Fruit fly (Drosophila melanogaster): ENCODE results near the gene CG33253.
A peak's percentile ranks its signal among the peaks of the same experiment; 100 is the strongest.

CG33253 gene

DNA sequence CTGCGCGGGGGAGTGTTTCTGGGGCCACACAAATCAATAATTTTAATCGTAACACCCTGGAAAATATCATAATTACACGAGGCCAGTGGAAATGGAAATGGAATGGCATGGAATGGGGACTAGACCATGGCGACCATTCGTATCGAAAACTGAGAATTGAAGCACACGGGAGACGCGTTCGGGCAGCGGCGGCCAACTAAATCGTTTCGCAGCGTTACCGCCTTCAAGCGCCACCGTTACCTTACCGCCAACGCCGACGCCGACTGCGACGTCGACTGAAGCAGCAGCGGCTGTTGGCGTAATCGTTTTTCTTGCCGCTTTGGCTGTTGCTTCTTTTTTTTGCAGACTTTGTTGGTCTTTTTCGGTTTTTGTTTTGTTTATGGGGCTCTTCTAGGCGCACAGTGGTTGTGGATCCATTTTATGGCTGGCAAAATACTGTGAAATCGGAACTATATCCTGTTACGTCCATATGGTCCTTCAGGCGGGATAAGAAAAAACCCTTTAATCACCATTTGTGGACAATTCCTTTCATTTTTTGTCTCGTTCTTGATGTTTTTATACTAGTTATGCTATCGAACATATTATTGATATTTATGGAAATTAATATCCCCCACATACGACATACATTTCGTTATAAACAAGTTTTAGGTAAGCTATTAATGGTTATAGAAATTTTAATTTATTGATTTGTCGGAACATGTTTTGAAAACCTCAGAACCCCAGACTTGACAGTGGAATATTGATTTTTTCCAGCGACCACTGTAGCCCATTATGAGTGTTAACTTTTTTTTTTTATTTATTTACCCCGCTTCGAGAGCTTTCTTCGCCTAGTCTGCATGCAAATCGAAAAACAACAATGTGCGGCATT, 17.8 kb upstream of the CG33253 start (continued):
- TF ChIP-seq CG11085 (GFP tag; IDR thresholded peaks at IDR 0.05): no peak
- TF ChIP-seq CoRest (tag; optimal IDR thresholded peaks at IDR 0.05): peak; percentile 19
- TF ChIP-seq Scr (GFP tag; IDR thresholded peaks at IDR 0.05; ENCODE audit: partially characterized antibody): no peak
- TF ChIP-seq ci (GFP tag; IDR thresholded peaks at IDR 0.05): 0 out of 3 replicates have a peak, but pooled peaks have one; percentile 41
- no peak for TF ChIP-seq HHEX (GFP tag; optimal IDR thresholded peaks at IDR 0.05)
- no peak for TF ChIP-seq Usf (GFP tag; optimal IDR thresholded peaks at IDR 0.05)
- no peak for TF ChIP-seq p53 (GFP tag; optimal IDR thresholded peaks at IDR 0.05)
- TF ChIP-seq ranshi (GFP tag; IDR thresholded peaks at IDR 0.05): no peak
- TF ChIP-seq Doc2 (GFP tag; IDR thresholded peaks at IDR 0.05): no peak
- no peak for TF ChIP-seq br (optimal IDR thresholded peaks at IDR 0.05)
- TF ChIP-seq crol (GFP tag; IDR thresholded peaks at IDR 0.05): peak; percentile 52; the same call in 1 of the 2 replicates
- no peak for TF ChIP-seq Eip74EF (GFP tag; optimal IDR thresholded peaks at IDR 0.05)
- no peak for TF ChIP-seq Six4 (GFP tag; optimal IDR thresholded peaks at IDR 0.05)
- no peak for TF ChIP-seq Antp (GFP tag; optimal IDR thresholded peaks at IDR 0.05)
- TF ChIP-seq fd102C (GFP tag; optimal IDR thresholded peaks at IDR 0.05): no peak
- peak; percentile 15; the same call in 1 of the 3 replicates for TF ChIP-seq dysf (GFP tag; IDR thresholded peaks at IDR 0.05)
- TF ChIP-seq CG6689 (GFP tag; IDR thresholded peaks at IDR 0.05): peak; percentile 38; the same call in 1 of the 2 replicates
- TF ChIP-seq wek (GFP tag; optimal IDR thresholded peaks at IDR 0.05): no peak
- no peak for TF ChIP-seq CG6854 (GFP tag; optimal IDR thresholded peaks at IDR 0.05)
- TF ChIP-seq CG17829 (tag; optimal IDR thresholded peaks at IDR 0.05): no peak
- TF ChIP-seq twi (tag; optimal IDR thresholded peaks at IDR 0.05): no peak
- no peak for TF ChIP-seq CG17186 (GFP tag; optimal IDR thresholded peaks at IDR 0.05)
- no peak for TF ChIP-seq Lhr (GFP tag; optimal IDR thresholded peaks at IDR 0.05)
- no peak for TF ChIP-seq CG16863 (GFP tag; optimal IDR thresholded peaks at IDR 0.05)
- TF ChIP-seq CG10431 (GFP tag; optimal IDR thresholded peaks at IDR 0.05): no peak
- TF ChIP-seq CG6175 (GFP tag; IDR thresholded peaks at IDR 0.05): no peak
- no peak for TF ChIP-seq CG10979 (tag; optimal IDR thresholded peaks at IDR 0.05)
- TF ChIP-seq CG15073 (GFP tag; optimal IDR thresholded peaks at IDR 0.05): no peak
- TF ChIP-seq eyg (GFP tag; optimal IDR thresholded peaks at IDR 0.05): no peak
- no peak for TF ChIP-seq Nf-YC (tag; optimal IDR thresholded peaks at IDR 0.05)
- TF ChIP-seq Kr (GFP tag; optimal IDR thresholded peaks at IDR 0.05): no peak
- TF ChIP-seq tap (tag; optimal IDR thresholded peaks at IDR 0.05): no peak
- no peak for TF ChIP-seq CG10959 (GFP tag; IDR thresholded peaks at IDR 0.05)
- no peak for TF ChIP-seq CG10321 (GFP tag; IDR thresholded peaks at IDR 0.05)
- peak; percentile 42 for TF ChIP-seq CG9437 (GFP tag; optimal IDR thresholded peaks at IDR 0.05)
- TF ChIP-seq BEAF-32 (GFP tag; optimal IDR thresholded peaks at IDR 0.05): no peak
- TF ChIP-seq Max (GFP tag; optimal IDR thresholded peaks at IDR 0.05): no peak
- TF ChIP-seq Stat92E (GFP tag; optimal IDR thresholded peaks at IDR 0.05): no peak
- TF ChIP-seq pho (GFP tag; optimal IDR thresholded peaks at IDR 0.05): no peak
- TF ChIP-seq NfI (GFP tag; optimal IDR thresholded peaks at IDR 0.05): no peak
- no peak for TF ChIP-seq HLH4C (GFP tag; IDR thresholded peaks at IDR 0.05; ENCODE audit: partially characterized antibody)
- no peak for TF ChIP-seq CG1832 (GFP tag; optimal IDR thresholded peaks at IDR 0.05)
- TF ChIP-seq CG4820 (GFP tag; optimal IDR thresholded peaks at IDR 0.05): no peak
- TF ChIP-seq run (tag; optimal IDR thresholded peaks at IDR 0.05): no peak
- no peak for TF ChIP-seq Chrac-16 (GFP tag; optimal IDR thresholded peaks at IDR 0.05)
- TF ChIP-seq CG9797 (GFP tag; optimal IDR thresholded peaks at IDR 0.05): no peak
- TF ChIP-seq kni (GFP tag; optimal IDR thresholded peaks at IDR 0.05): no peak
- TF ChIP-seq Hr3 (GFP tag; optimal IDR thresholded peaks at IDR 0.05): no peak
- TF ChIP-seq CG2129 (GFP tag; IDR thresholded peaks at IDR 0.05; ENCODE audit: partially characterized antibody): no peak

Measured in whole organism, embryonic.